Worm (Caenorhabditis elegans) whole organism, early embryonic: ENCODE measurements around the gene F33A8.7.

Experiments used
- B0310.2 ChIP-seq: sonication (generic microtip); optimal IDR thresholded peaks from 2 replicates; lab custom pipeline; 2016; ENCODE audit warnings: mild to moderate bottlenecking, missing genetic modification characterization, missing compliant biosample characterization
- F13C5.2 ChIP-seq: sonication (generic microtip); optimal IDR thresholded peaks from 2 replicates; lab custom pipeline; 2017; ENCODE audit warnings: mild to moderate bottlenecking, missing genetic modification characterization, inconsistent platforms, missing compliant biosample characterization
- aly-1 ChIP-seq: sonication (generic microtip); optimal IDR thresholded peaks from 2 replicates; lab custom pipeline; 2016; ENCODE audit warnings: missing genetic modification characterization, missing compliant biosample characterization
- ama-1 ChIP-seq: fragments of 150-350 bp; optimal IDR thresholded peaks from 2 replicates; lab custom pipeline; 2014
- ceh-13 ChIP-seq: fragments of 200-800 bp; sonication (Bioruptor generic); optimal IDR thresholded peaks from 2 replicates; lab custom pipeline; 2018; ENCODE audit warnings: mild to moderate bottlenecking, missing genetic modification characterization, missing compliant biosample characterization
- ceh-36 ChIP-seq: sonication (generic microtip); optimal IDR thresholded peaks from 2 replicates; lab custom pipeline; 2016; ENCODE audit warnings: missing genetic modification characterization, inconsistent platforms, missing compliant biosample characterization
- ets-7 ChIP-seq: sonication (generic microtip); optimal IDR thresholded peaks from 2 replicates; lab custom pipeline; 2016; ENCODE audit warnings: missing genotype, missing genetic modification characterization, missing compliant biosample characterization
- flt-1 ChIP-seq: fragments of 200-800 bp; sonication (Bioruptor generic); IDR thresholded peaks from 2 replicates; pipeline ENCODE4 v1.3.6; 2022; ENCODE audit warnings: missing genetic modification characterization, missing compliant biosample characterization
- hmbx-1 ChIP-seq: sonication (generic microtip); optimal IDR thresholded peaks from 2 replicates; lab custom pipeline; 2016; ENCODE audit warnings: mild to moderate bottlenecking, missing genetic modification characterization, missing compliant biosample characterization
- hmg-4 ChIP-seq: fragments of 200-800 bp; sonication (Bioruptor generic); optimal IDR thresholded peaks from 2 replicates; lab custom pipeline; 2018; ENCODE audit warnings: mild to moderate bottlenecking, missing genetic modification characterization, missing compliant biosample characterization
- hnd-1 ChIP-seq: sonication (generic microtip); optimal IDR thresholded peaks from 2 replicates; lab custom pipeline; 2016; ENCODE audit warnings: missing genetic modification characterization, missing compliant biosample characterization
- pes-1 ChIP-seq: fragments of 200-800 bp; sonication (Bioruptor generic); IDR thresholded peaks from 2 replicates; pipeline ENCODE4 v1.3.6; 2022; ENCODE audit warnings: missing genetic modification reagents, missing genetic modification characterization, missing compliant biosample characterization
- scrt-1 ChIP-seq: fragments of 200-800 bp; sonication (Bioruptor generic); IDR thresholded peaks from 2 replicates; pipeline ENCODE4 v1.3.6; 2022; ENCODE audit warnings: missing genetic modification characterization, missing compliant biosample characterization
- sea-1 ChIP-seq: fragments of 200-800 bp; sonication (Bioruptor generic); conservative IDR thresholded peaks from 2 replicates; pipeline ENCODE4 v1.3.6; 2022; ENCODE audit warnings: missing genetic modification characterization, missing compliant biosample characterization
- tbx-11 ChIP-seq: fragments of 200-800 bp; sonication (Bioruptor generic); IDR thresholded peaks from 2 replicates; pipeline ENCODE4 v1.3.6; 2022; ENCODE audit warnings: missing genetic modification characterization, missing compliant biosample characterization
- tbx-37 ChIP-seq: fragments of 200-800 bp; sonication (Bioruptor generic); conservative IDR thresholded peaks from 2 replicates; pipeline ENCODE4 v1.3.6; 2022; ENCODE audit warnings: missing genetic modification reagents, missing genetic modification characterization, missing compliant biosample characterization
- tra-4 ChIP-seq: sonication (generic microtip); optimal IDR thresholded peaks from 2 replicates; lab custom pipeline; 2017; ENCODE audit warnings: missing genetic modification characterization, missing compliant biosample characterization

Gene F33A8.7

DNA sequence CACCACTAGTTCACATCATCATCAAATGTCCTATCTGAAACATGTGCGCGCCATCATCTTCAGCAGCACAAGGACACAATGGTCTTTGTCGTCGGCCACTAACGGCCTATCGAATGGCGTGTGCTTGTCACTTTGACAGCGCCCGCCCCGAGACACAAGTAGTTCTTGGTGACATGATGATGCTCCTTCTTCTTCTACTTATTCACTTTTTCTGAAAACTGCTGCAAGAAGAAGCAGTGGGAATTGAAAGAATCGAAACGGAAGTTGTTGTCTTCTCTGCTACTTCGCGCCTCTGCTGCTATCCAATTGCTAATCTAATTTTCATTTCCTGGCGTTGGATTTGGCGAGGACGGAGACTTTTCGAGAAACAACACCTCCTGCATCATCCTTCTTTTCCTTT, 21.1 kb downstream of the F33A8.7 start:
- no peak for TF ChIP-seq ceh-13
- TF ChIP-seq ets-7: no peak
- TF ChIP-seq hnd-1 (tag; lab: Kevin White, UChicago): no peak
- no peak for TF ChIP-seq ceh-36 (tag; lab: Kevin White, UChicago)
- no peak for TF ChIP-seq aly-1 (tag; lab: Kevin White, UChicago)
- no peak for TF ChIP-seq F13C5.2

DNA sequence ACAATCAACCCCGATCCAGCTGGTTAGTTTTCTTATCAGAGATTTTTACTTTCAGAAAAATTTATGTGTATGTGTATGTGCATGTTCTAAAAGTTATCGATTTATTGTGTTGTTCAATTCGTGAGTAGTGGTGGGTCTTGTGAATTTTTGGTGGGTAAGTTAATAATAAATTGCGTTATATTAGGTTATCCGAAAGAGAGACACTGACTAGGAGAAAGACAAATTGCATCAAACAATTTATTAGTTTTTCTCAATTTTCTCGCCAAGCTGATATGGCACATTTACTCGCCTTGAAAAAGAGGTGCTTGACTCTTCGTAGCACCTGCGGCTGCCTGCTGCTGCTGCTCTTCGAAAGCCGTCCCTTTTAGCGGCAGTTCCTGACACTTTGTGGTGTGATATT, 26.4 kb downstream of the F33A8.7 start:
- no peak for TF ChIP-seq tbx-37 (GFP tag; lab: Robert Waterston, UW)
- TF ChIP-seq ceh-36 (tag; lab: Kevin White, UChicago): no peak
- no peak for TF ChIP-seq tbx-11 (GFP tag; lab: Robert Waterston, UW)
- TF ChIP-seq B0310.2: no peak
- no peak for TF ChIP-seq hnd-1 (tag; lab: Kevin White, UChicago)
- TF ChIP-seq ceh-13: no peak
- TF ChIP-seq hmbx-1 (tag; lab: Kevin White, UChicago): no peak
- TF ChIP-seq pes-1 (GFP tag; lab: Robert Waterston, UW): no peak
- TF ChIP-seq ets-7: no peak
- TF ChIP-seq aly-1 (tag; lab: Kevin White, UChicago): no peak
- no peak for TF ChIP-seq tra-4 (tag; lab: Kevin White, UChicago)
- TF ChIP-seq hmg-4 (GFP tag; lab: Kevin White, UChicago): no peak

DNA sequence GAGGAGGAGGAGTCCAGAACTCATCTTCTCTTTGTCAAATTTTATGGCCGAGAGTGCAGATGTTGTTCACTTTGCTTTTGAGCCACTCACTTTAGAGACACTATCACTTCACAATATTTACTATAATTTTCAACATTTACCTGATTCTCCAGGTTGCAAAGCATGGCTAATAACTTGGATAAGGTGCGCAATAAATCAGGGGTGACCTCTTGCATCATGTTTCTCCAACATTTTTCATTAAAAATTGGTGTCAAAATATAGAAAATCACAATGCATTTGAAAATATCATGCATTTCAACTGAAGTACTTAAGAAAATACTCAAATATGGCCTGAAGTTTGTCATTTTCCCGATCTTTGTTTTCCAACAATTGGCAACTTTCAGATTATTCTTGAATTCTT, 29.9 kb downstream of the F33A8.7 start:
- TF ChIP-seq F13C5.2 (no peak), ceh-13 (no peak), ceh-36 (tag; lab: Kevin White, UChicago) (no peak), hmg-4 (GFP tag; lab: Kevin White, UChicago) (no peak), pes-1 (GFP tag; lab: Robert Waterston, UW) (no peak), hmbx-1 (tag; lab: Kevin White, UChicago) (no peak), aly-1 (tag; lab: Kevin White, UChicago) (no peak)

- TF ChIP-seq tra-4 (tag; lab: Kevin White, UChicago) (no peak), ets-7 (no peak), aly-1 (tag; lab: Kevin White, UChicago) (no peak), hmbx-1 (tag; lab: Kevin White, UChicago) (no peak), flt-1 (GFP tag; lab: Robert Waterston, UW) (no peak), hnd-1 (tag; lab: Kevin White, UChicago) (no peak), ceh-13 (no peak), B0310.2 (no peak), F13C5.2 (no peak), scrt-1 (GFP tag; lab: Robert Waterston, UW) (no peak), ceh-36 (tag; lab: Kevin White, UChicago) (no peak), tbx-11 (GFP tag; lab: Robert Waterston, UW) (no peak), hmg-4 (GFP tag; lab: Kevin White, UChicago) (no peak)
These were observed 31.7 kb downstream of the F33A8.7 start for ce11 chrII:10993607-10994229.

- TF ChIP-seq F13C5.2 (no peak), tbx-11 (GFP tag; lab: Robert Waterston, UW) (0 out of 2 replicates have a peak, but pooled peaks have one; percentile 10), flt-1 (GFP tag; lab: Robert Waterston, UW) (no peak), hmbx-1 (tag; lab: Kevin White, UChicago) (no peak), sea-1 (GFP tag; lab: Robert Waterston, UW) (no peak), scrt-1 (GFP tag; lab: Robert Waterston, UW) (no peak), tbx-37 (GFP tag; lab: Robert Waterston, UW) (no peak), ama-1 (lab: Kevin White, UChicago) (no peak), B0310.2 (no peak), ets-7 (no peak), tra-4 (tag; lab: Kevin White, UChicago) (no peak), ceh-13 (no peak), aly-1 (tag; lab: Kevin White, UChicago) (no peak), hnd-1 (tag; lab: Kevin White, UChicago) (no peak), ceh-36 (tag; lab: Kevin White, UChicago) (no peak), pes-1 (GFP tag; lab: Robert Waterston, UW) (0 out of 2 replicates have a peak, but pooled peaks have one; percentile 30), hmg-4 (GFP tag; lab: Kevin White, UChicago) (peak; percentile 51)
These were observed 34.9 kb downstream of the F33A8.7 start for ce11 chrII:10990592-10990991.

- TF ChIP-seq hmg-4 (GFP tag; lab: Kevin White, UChicago) (peak; percentile 7), scrt-1 (GFP tag; lab: Robert Waterston, UW) (no peak)
These were observed 36.3 kb downstream of the F33A8.7 start for ce11 chrII:10989180-10989579.

DNA sequence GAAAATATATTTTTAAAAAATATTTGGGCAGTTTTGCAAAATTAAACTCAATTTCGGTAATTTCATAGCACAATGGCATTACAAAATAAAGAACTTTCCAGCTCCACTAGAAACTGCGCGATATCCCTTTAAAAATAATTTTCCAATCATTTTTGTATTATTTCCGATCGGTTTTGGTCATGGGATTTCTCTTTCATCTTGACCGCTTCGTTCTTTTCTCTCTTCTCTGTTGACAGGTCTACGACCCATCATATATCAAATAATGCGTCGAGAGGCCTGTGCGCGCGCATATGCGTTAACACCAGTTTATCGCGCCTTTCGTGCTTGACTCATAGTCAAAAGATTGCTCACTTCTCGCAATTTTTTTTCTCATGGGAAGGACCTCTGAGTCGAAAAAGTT, 36.9 kb downstream of the F33A8.7 start:
- TF ChIP-seq tra-4 (tag; lab: Kevin White, UChicago): no peak
- TF ChIP-seq ets-7: no peak
- TF ChIP-seq hnd-1 (tag; lab: Kevin White, UChicago): no peak
- TF ChIP-seq hmbx-1 (tag; lab: Kevin White, UChicago): no peak
- no peak for TF ChIP-seq flt-1 (GFP tag; lab: Robert Waterston, UW)
- no peak for TF ChIP-seq pes-1 (GFP tag; lab: Robert Waterston, UW)
- no peak for TF ChIP-seq scrt-1 (GFP tag; lab: Robert Waterston, UW)
- TF ChIP-seq ceh-36 (tag; lab: Kevin White, UChicago): no peak
- no peak for TF ChIP-seq tbx-37 (GFP tag; lab: Robert Waterston, UW)
- TF ChIP-seq F13C5.2: no peak
- no peak for TF ChIP-seq ceh-13
- TF ChIP-seq B0310.2: no peak
- no peak for TF ChIP-seq sea-1 (GFP tag; lab: Robert Waterston, UW)
